Fruit fly (Drosophila melanogaster) whole organism, embryonic: ENCODE results near the gene CG5050.

ENCODE experiments used
- Asciz ChIP-seq: fragments of 200-800 bp; sonication (Bioruptor generic); optimal IDR thresholded peaks from 2 replicates; lab custom pipeline; 2017; ENCODE audit warnings: missing biosample characterization, mild to moderate bottlenecking, missing genetic modification characterization, missing genetic modification reagents
- CG10147 ChIP-seq: fragments of 200-800 bp; sonication (Bioruptor generic); optimal IDR thresholded peaks from 2 replicates; lab custom pipeline; 2019; ENCODE audit warnings: missing biosample characterization, mild to moderate bottlenecking, missing genetic modification characterization, moderate library complexity
- CG11504 ChIP-seq: fragments of 200-800 bp; sonication (Bioruptor generic); optimal IDR thresholded peaks from 3 replicates; lab custom pipeline; 2019; ENCODE audit warnings: missing biosample characterization, mild to moderate bottlenecking, missing genetic modification characterization, moderate library complexity
- CG11695 ChIP-seq: fragments of 200-800 bp; sonication (Bioruptor generic); IDR thresholded peaks from 3 replicates; pipeline ENCODE4 v1.3.6; 2022; ENCODE audit warnings: missing biosample characterization, missing genetic modification characterization
- CG12659 ChIP-seq: fragments of 200-800 bp; sonication (Bioruptor generic); optimal IDR thresholded peaks from 3 replicates; lab custom pipeline; 2017; ENCODE audit warnings: mild to moderate bottlenecking, missing biosample characterization, missing genetic modification reagents, missing genetic modification characterization
- CG12744 ChIP-seq: fragments of 200-800 bp; sonication (Bioruptor generic); optimal IDR thresholded peaks from 2 replicates; lab custom pipeline; 2016; ENCODE audit warnings: missing biosample characterization, missing genetic modification characterization
- CG13287 ChIP-seq: fragments of 200-800 bp; sonication (Bioruptor generic); IDR thresholded peaks from 2 replicates; pipeline ENCODE4 v1.3.6; 2022; ENCODE audit warnings: missing biosample characterization, missing genetic modification characterization; ENCODE audit not compliant: partially characterized antibody
- CG14965 ChIP-seq: fragments of 200-800 bp; sonication (Bioruptor generic); optimal IDR thresholded peaks from 2 replicates; lab custom pipeline; 2016; ENCODE audit warnings: missing biosample characterization, missing genetic modification characterization, borderline replicate concordance
- CG15269 ChIP-seq: fragments of 200-800 bp; sonication (Bioruptor generic); optimal IDR thresholded peaks from 2 replicates; lab custom pipeline; 2018; ENCODE audit warnings: missing biosample characterization, mild to moderate bottlenecking, missing genetic modification characterization, moderate library complexity
- CG15479 ChIP-seq: fragments of 200-800 bp; sonication (Bioruptor generic); optimal IDR thresholded peaks from 3 replicates; lab custom pipeline; 2019; ENCODE audit warnings: missing biosample characterization, mild to moderate bottlenecking, missing genetic modification characterization, moderate library complexity
- CG15696 ChIP-seq: fragments of 200-800 bp; sonication (Bioruptor generic); optimal IDR thresholded peaks from 2 replicates; lab custom pipeline; 2019; ENCODE audit warnings: missing biosample characterization, mild to moderate bottlenecking, missing genetic modification characterization, moderate library complexity
- CG16779 ChIP-seq: fragments of 200-800 bp; sonication (Bioruptor generic); IDR thresholded peaks from 2 replicates; pipeline ENCODE4 v1.3.6; 2022; ENCODE audit warnings: missing biosample characterization, missing genetic modification characterization
- CG16815 ChIP-seq: fragments of 200-800 bp; sonication (Bioruptor generic); optimal IDR thresholded peaks from 3 replicates; lab custom pipeline; 2017; ENCODE audit warnings: missing biosample characterization, mild to moderate bottlenecking, missing genetic modification characterization
- CG17186 ChIP-seq: fragments of 200-800 bp; sonication (Bioruptor generic); optimal IDR thresholded peaks from 3 replicates; lab custom pipeline; 2017; ENCODE audit warnings: missing biosample characterization, missing genetic modification reagents, missing genetic modification characterization
- CG17912 ChIP-seq: fragments of 200-800 bp; sonication (Bioruptor generic); optimal IDR thresholded peaks from 2 replicates; lab custom pipeline; 2018; ENCODE audit warnings: missing biosample characterization, mild to moderate bottlenecking, missing genetic modification characterization
- CG1832 ChIP-seq: fragments of 200-800 bp; sonication (Bioruptor generic); optimal IDR thresholded peaks from 2 replicates; lab custom pipeline; 2017; ENCODE audit warnings: missing biosample characterization, mild to moderate bottlenecking, missing genetic modification characterization, inconsistent platforms
- CG18764 ChIP-seq: fragments of 200-800 bp; sonication (Bioruptor generic); optimal IDR thresholded peaks from 3 replicates; lab custom pipeline; 2016; ENCODE audit warnings: missing biosample characterization, missing genetic modification characterization
- CG2889 ChIP-seq: fragments of 200-800 bp; sonication (Bioruptor generic); IDR thresholded peaks from 3 replicates; pipeline ENCODE4 v1.3.6; 2022; ENCODE audit warnings: missing biosample characterization, missing genetic modification characterization
- CG3847 ChIP-seq: fragments of 200-800 bp; sonication (Bioruptor generic); IDR thresholded peaks from 2 replicates; pipeline ENCODE4 v1.3.6; 2022; ENCODE audit warnings: missing biosample characterization, missing genetic modification characterization
- CG6175 ChIP-seq: fragments of 200-800 bp; sonication (Bioruptor generic); IDR thresholded peaks from 3 replicates; pipeline ENCODE4 v1.3.6; 2022; ENCODE audit warnings: missing biosample characterization, missing genetic modification characterization
- CG7556 ChIP-seq: fragments of 200-800 bp; sonication (Bioruptor generic); optimal IDR thresholded peaks from 2 replicates; lab custom pipeline; 2017; ENCODE audit warnings: missing biosample characterization, mild to moderate bottlenecking, missing genetic modification characterization
- CG7963 ChIP-seq: fragments of 200-800 bp; sonication (Bioruptor generic); IDR thresholded peaks from 3 replicates; pipeline ENCODE4 v1.3.6; 2022; ENCODE audit warnings: missing biosample characterization, missing genetic modification characterization; ENCODE audit not compliant: partially characterized antibody
- CG8359 ChIP-seq: fragments of 200-800 bp; sonication (Bioruptor generic); optimal IDR thresholded peaks from 2 replicates; lab custom pipeline; 2017; ENCODE audit warnings: missing biosample characterization, mild to moderate bottlenecking, missing genetic modification characterization, borderline replicate concordance
- CG8765 ChIP-seq: fragments of 200-800 bp; sonication (Bioruptor generic); IDR thresholded peaks from 2 replicates; pipeline ENCODE4 v1.3.6; 2022; ENCODE audit warnings: missing biosample characterization, missing genetic modification characterization
- CHES-1-like ChIP-seq: fragments of 200-800 bp; sonication (Bioruptor generic); optimal IDR thresholded peaks from 2 replicates; lab custom pipeline; 2016; ENCODE audit warnings: missing biosample characterization, missing genetic modification characterization
- D19B ChIP-seq: fragments of 200-800 bp; sonication (Bioruptor generic); optimal IDR thresholded peaks from 2 replicates; lab custom pipeline; 2017; ENCODE audit warnings: missing biosample characterization, mild to moderate bottlenecking, missing genetic modification characterization
- Dek ChIP-seq: fragments of 200-800 bp; sonication (Bioruptor generic); optimal IDR thresholded peaks from 3 replicates; lab custom pipeline; 2019; ENCODE audit warnings: missing biosample characterization, mild to moderate bottlenecking, missing genetic modification characterization, moderate library complexity
- Fer3 ChIP-seq: fragments of 200-800 bp; sonication (Bioruptor generic); optimal IDR thresholded peaks from 2 replicates; lab custom pipeline; 2018; ENCODE audit warnings: missing biosample characterization, mild to moderate bottlenecking, missing genetic modification characterization, moderate library complexity
- HHEX ChIP-seq: fragments of 200-800 bp; sonication (Bioruptor generic); optimal IDR thresholded peaks from 3 replicates; lab custom pipeline; 2017; ENCODE audit warnings: missing biosample characterization, mild to moderate bottlenecking, missing genetic modification characterization, missing genetic modification reagents
- Jarid2 ChIP-seq: fragments of 200-800 bp; sonication (Bioruptor generic); optimal IDR thresholded peaks from 3 replicates; lab custom pipeline; 2017; ENCODE audit warnings: mild to moderate bottlenecking, missing biosample characterization, missing genetic modification reagents, missing genetic modification characterization
- Max ChIP-seq: fragments of 200-800 bp; sonication (Bioruptor generic); optimal IDR thresholded peaks from 2 replicates; lab custom pipeline; 2016; ENCODE audit warnings: missing biosample characterization, mild to moderate bottlenecking, missing genetic modification characterization
- Med ChIP-seq: fragments of 200-800 bp; sonication (Bioruptor generic); peaks from one replicate; lab custom pipeline; 2016; ENCODE audit warnings: missing biosample characterization, missing genetic modification characterization, mild to moderate bottlenecking, inconsistent platforms, moderate library complexity
- NfI ChIP-seq: fragments of 200-800 bp; sonication (Bioruptor generic); optimal IDR thresholded peaks from 3 replicates; lab custom pipeline; 2018; ENCODE audit warnings: missing biosample characterization, mild to moderate bottlenecking, missing genetic modification characterization, moderate library complexity
- Oaz ChIP-seq: fragments of 200-800 bp; sonication (Bioruptor generic); IDR thresholded peaks from 2 replicates; pipeline ENCODE4 v1.3.6; 2022; ENCODE audit warnings: missing biosample characterization, missing genetic modification characterization
- Optix ChIP-seq: fragments of 200-800 bp; sonication (Bioruptor generic); IDR thresholded peaks from 3 replicates; pipeline ENCODE4 v1.3.6; 2022; ENCODE audit warnings: missing biosample characterization, missing genetic modification characterization
- Vsx1 ChIP-seq: fragments of 200-800 bp; sonication (Bioruptor generic); optimal IDR thresholded peaks from 2 replicates; lab custom pipeline; 2017; ENCODE audit warnings: missing biosample characterization, mild to moderate bottlenecking, missing genetic modification characterization, missing genetic modification reagents
- YL-1 ChIP-seq: fragments of 200-800 bp; sonication (Bioruptor generic); optimal IDR thresholded peaks from 3 replicates; lab custom pipeline; 2017; ENCODE audit warnings: missing biosample characterization, mild to moderate bottlenecking, missing genetic modification characterization
- ab ChIP-seq: fragments of 200-800 bp; sonication (Bioruptor generic); optimal IDR thresholded peaks from 2 replicates; lab custom pipeline; 2016; ENCODE audit warnings: missing biosample characterization, missing genetic modification characterization
- ara ChIP-seq: fragments of 200-800 bp; sonication (Bioruptor generic); IDR thresholded peaks from 2 replicates; pipeline ENCODE4 v1.3.6; 2022; ENCODE audit warnings: missing biosample characterization, missing genetic modification characterization
- croc ChIP-seq: fragments of 200-800 bp; sonication (Bioruptor generic); conservative IDR thresholded peaks from 3 replicates; pipeline ENCODE4 v1.3.6; 2022; ENCODE audit warnings: missing biosample characterization, missing genetic modification characterization
- fru ChIP-seq: fragments of >200 bp; optimal IDR thresholded peaks from 2 replicates; lab custom pipeline; 2017
- gce ChIP-seq: fragments of 200-800 bp; sonication (Bioruptor generic); IDR thresholded peaks from 3 replicates; pipeline ENCODE4 v1.3.6; 2022; ENCODE audit warnings: missing biosample characterization, missing genetic modification characterization
- hkb ChIP-seq, 2 experiments: fragments of 200-800 bp in 1 of 2; fragments of >200 bp in 1 of 2; sonication (Bioruptor generic) in 1 of 2; IDR thresholded peaks in 1 of 2; optimal IDR thresholded peaks in 1 of 2; 2 replicates each; pipeline versions ENCODE4 v1.3.6 to Lab custom; 2017 to 2022; ENCODE audit warnings: missing biosample characterization in 1 of 2, missing genetic modification characterization in 1 of 2
- kay ChIP-seq: fragments of 200-800 bp; sonication (Bioruptor generic); optimal IDR thresholded peaks from 2 replicates; lab custom pipeline; 2016; ENCODE audit warnings: missing biosample characterization, missing genetic modification characterization
- psq ChIP-seq: fragments of 200-800 bp; sonication (Bioruptor generic); optimal IDR thresholded peaks from 2 replicates; lab custom pipeline; 2017; ENCODE audit warnings: missing biosample characterization, missing genetic modification characterization
- pzg ChIP-seq: fragments of 200-800 bp; sonication (Bioruptor generic); optimal IDR thresholded peaks from 3 replicates; lab custom pipeline; 2018; ENCODE audit warnings: missing biosample characterization, mild to moderate bottlenecking, missing genetic modification characterization, moderate library complexity
- sens ChIP-seq: fragments of 200-800 bp; sonication (Bioruptor generic); peaks from one replicate; lab custom pipeline; 2016; ENCODE audit warnings: missing biosample characterization, missing genetic modification characterization
- tna ChIP-seq: fragments of 200-800 bp; sonication (Bioruptor generic); IDR thresholded peaks from 2 replicates; pipeline ENCODE4 v1.3.6; 2022; ENCODE audit warnings: missing biosample characterization, missing genetic modification characterization; ENCODE audit not compliant: partially characterized antibody

CG5050 gene

dm6 chr2L:17429788-17430587 lies 22.7 kb upstream of the CG5050 start (continued):
- TF ChIP-seq Fer3 (tag; lab: Kevin White, UChicago) (peak; percentile 95), CG8765 (no peak), YL-1 (GFP tag; lab: Kevin White, UChicago) (peak; percentile 6), NfI (GFP tag; lab: Kevin White, UChicago) (peak; percentile 94), CG1832 (no peak), CG6175 (GFP tag; lab: Robert Waterston, UW) (no peak; the same call in 2 of the 3 replicates), Jarid2 (peak; percentile 85), CG7556 (GFP tag; lab: Kevin White, UChicago) (peak; percentile 98), CG14965 (no peak), CHES-1-like (peak; percentile 15), gce (GFP tag; lab: Robert Waterston, UW) (peak; percentile 81; the same call in 2 of the 3 replicates), pzg (no peak), D19B (GFP tag; lab: Kevin White, UChicago) (peak; percentile 84), CG17186 (GFP tag; lab: Kevin White, UChicago) (peak; percentile 60), CG12659 (GFP tag; lab: Kevin White, UChicago) (peak; percentile 93), CG8359 (peak; percentile 88), psq (peak; percentile 86), kay (GFP tag; lab: Kevin White, UChicago) (no peak), CG16779 (GFP tag; lab: Robert Waterston, UW) (no peak), CG13287 (GFP tag; lab: Robert Waterston, UW) (peak; percentile 12; the same call in 1 of the 2 replicates), croc (GFP tag; lab: Robert Waterston, UW) (peak; percentile 93), CG11695 (GFP tag; lab: Robert Waterston, UW) (peak; percentile 98), hkb (optimal IDR thresholded peaks at IDR 0.05; lab: Kevin White, UChicago) (no peak), hkb (GFP tag; IDR thresholded peaks at IDR 0.05; lab: Robert Waterston, UW) (peak; percentile 82), fru (no peak), CG15696 (peak; percentile 74), sens (GFP tag; lab: Kevin White, UChicago) (peak; percentile 95), Asciz (GFP tag; lab: Kevin White, UChicago) (peak; percentile 98), CG15269 (tag; lab: Kevin White, UChicago) (peak; percentile 80), ab (peak; percentile 7), Vsx1 (peak; percentile 93), Oaz (peak; percentile 87), Dek (tag; lab: Kevin White, UChicago) (peak; percentile 95), CG2889 (peak; percentile 76; the same call in 2 of the 3 replicates), CG3847 (peak; percentile 85), CG12744 (GFP tag; lab: Kevin White, UChicago) (no peak), CG17912 (GFP tag; lab: Kevin White, UChicago) (no peak), CG7963 (no peak), CG10147 (GFP tag; lab: Kevin White, UChicago) (peak; percentile 61), tna (no peak), CG16815 (peak; percentile 79), HHEX (GFP tag; lab: Kevin White, UChicago) (peak; percentile 94), CG11504 (tag; lab: Kevin White, UChicago) (peak; percentile 99), Max (GFP tag; lab: Kevin White, UChicago) (peak; percentile 9), ara (peak; percentile 84; the same call in 1 of the 2 replicates), CG18764 (GFP tag; lab: Kevin White, UChicago) (peak; percentile 89), Optix (GFP tag; lab: Robert Waterston, UW) (no peak), CG15479 (no peak), Med (GFP tag; lab: Kevin White, UChicago) (peak; percentile 74)
